Worm (Caenorhabditis elegans) whole organism, late embryonic: Measurements from ENCODE around the gene lin-54.

ENCODE experiments used
- C08G9.2 ChIP-seq: sonication (generic microtip); optimal IDR thresholded peaks from 2 replicates; lab custom pipeline; 2016; ENCODE audit warnings: mild to moderate bottlenecking, missing genetic modification characterization, moderate library complexity, missing compliant biosample characterization
- K02D7.2 ChIP-seq: sonication (generic microtip); optimal IDR thresholded peaks from 2 replicates; lab custom pipeline; 2017; ENCODE audit warnings: mild to moderate bottlenecking, missing genetic modification characterization, missing compliant biosample characterization
- K09A11.1 ChIP-seq: sonication (generic microtip); optimal IDR thresholded peaks from 2 replicates; lab custom pipeline; 2017; ENCODE audit warnings: antibody characterized with exemption, mild to moderate bottlenecking, missing genetic modification characterization, missing compliant biosample characterization; ENCODE audit not compliant: insufficient read depth
- T23F11.4 ChIP-seq: fragments of 200-800 bp; sonication (Bioruptor generic); optimal IDR thresholded peaks from 2 replicates; lab custom pipeline; 2018; ENCODE audit warnings: mild to moderate bottlenecking, missing genetic modification characterization, missing compliant biosample characterization
- ceh-18 ChIP-seq: sonication (generic microtip); optimal IDR thresholded peaks from 2 replicates; lab custom pipeline; 2016; ENCODE audit warnings: missing genetic modification characterization, missing compliant biosample characterization
- ceh-19 ChIP-seq: fragments of 200-800 bp; sonication (Bioruptor generic); optimal IDR thresholded peaks from 2 replicates; lab custom pipeline; 2018; ENCODE audit warnings: mild to moderate bottlenecking, missing genetic modification characterization, missing compliant biosample characterization
- ceh-2 ChIP-seq: sonication (generic microtip); optimal IDR thresholded peaks from 2 replicates; lab custom pipeline; 2016; ENCODE audit warnings: missing genotype, missing genetic modification characterization, missing compliant biosample characterization
- ceh-24 ChIP-seq: sonication (generic microtip); optimal IDR thresholded peaks from 2 replicates; lab custom pipeline; 2016; ENCODE audit warnings: mild to moderate bottlenecking, missing genetic modification characterization, missing compliant biosample characterization
- ceh-30 ChIP-seq: fragments of 150-350 bp; optimal IDR thresholded peaks from 2 replicates; lab custom pipeline; 2014; ENCODE audit warnings: missing biosample characterization, missing genetic modification characterization
- ceh-34 ChIP-seq: sonication (generic microtip); optimal IDR thresholded peaks from 2 replicates; lab custom pipeline; 2016; ENCODE audit warnings: mild to moderate bottlenecking, missing genetic modification characterization, missing compliant biosample characterization
- ceh-45 ChIP-seq: fragments of 200-800 bp; sonication (Bioruptor generic); IDR thresholded peaks from 2 replicates; pipeline ENCODE4 v1.3.6; 2022; ENCODE audit warnings: missing genetic modification reagents, missing genetic modification characterization, missing compliant biosample characterization
- ceh-48 ChIP-seq: sonication (generic microtip); optimal IDR thresholded peaks from 2 replicates; lab custom pipeline; 2016; ENCODE audit warnings: missing genetic modification characterization, inconsistent platforms, missing compliant biosample characterization
- ceh-6 ChIP-seq: fragments of 200-800 bp; sonication (Bioruptor generic); optimal IDR thresholded peaks from 2 replicates; lab custom pipeline; 2018; ENCODE audit warnings: mild to moderate bottlenecking, missing genetic modification characterization, missing compliant biosample characterization
- ceh-9 ChIP-seq: sonication (generic microtip); optimal IDR thresholded peaks from 2 replicates; lab custom pipeline; 2016; ENCODE audit warnings: mild to moderate bottlenecking, missing genetic modification characterization, inconsistent platforms, missing compliant biosample characterization
- dve-1 ChIP-seq: sonication (generic microtip); optimal IDR thresholded peaks from 2 replicates; lab custom pipeline; 2017; ENCODE audit warnings: antibody characterized with exemption, mild to moderate bottlenecking, missing genetic modification characterization, missing compliant biosample characterization
- ets-4 ChIP-seq: sonication (generic microtip); optimal IDR thresholded peaks from 2 replicates; lab custom pipeline; 2016; ENCODE audit warnings: missing genetic modification characterization, missing compliant biosample characterization
- eyg-1 ChIP-seq: sonication (generic microtip); optimal IDR thresholded peaks from 2 replicates; lab custom pipeline; 2016; ENCODE audit warnings: missing genotype, missing genetic modification characterization, missing compliant biosample characterization
- fax-1 ChIP-seq: sonication (generic microtip); optimal IDR thresholded peaks from 2 replicates; lab custom pipeline; 2016; ENCODE audit warnings: missing genotype, missing genetic modification characterization, missing compliant biosample characterization
- gmeb-2 ChIP-seq: sonication (generic microtip); optimal IDR thresholded peaks from 2 replicates; lab custom pipeline; 2016; ENCODE audit warnings: missing genetic modification characterization, inconsistent platforms, missing compliant biosample characterization
- hlh-13 ChIP-seq: fragments of 200-800 bp; sonication (Bioruptor generic); optimal IDR thresholded peaks from 2 replicates; lab custom pipeline; 2018; ENCODE audit warnings: mild to moderate bottlenecking, missing genetic modification characterization, missing compliant biosample characterization
- hlh-15 ChIP-seq: sonication (generic microtip); optimal IDR thresholded peaks from 2 replicates; lab custom pipeline; 2016; ENCODE audit warnings: missing genetic modification characterization, missing compliant biosample characterization
- hlh-30 ChIP-seq: sonication (generic microtip); optimal IDR thresholded peaks from 2 replicates; lab custom pipeline; 2017; ENCODE audit warnings: antibody characterized with exemption, missing genetic modification characterization, missing compliant biosample characterization; ENCODE audit not compliant: insufficient read depth
- hlh-6 ChIP-seq: sonication (generic microtip); optimal IDR thresholded peaks from 2 replicates; lab custom pipeline; 2016; ENCODE audit warnings: missing genotype, missing genetic modification characterization, missing compliant biosample characterization
- lin-11 ChIP-seq: fragments of 200-800 bp; sonication (Bioruptor generic); optimal IDR thresholded peaks from 2 replicates; lab custom pipeline; 2018; ENCODE audit warnings: mild to moderate bottlenecking, missing genetic modification characterization, missing compliant biosample characterization
- nfya-1 ChIP-seq: sonication (generic microtip); optimal IDR thresholded peaks from 2 replicates; lab custom pipeline; 2017; ENCODE audit warnings: missing genetic modification characterization, mild to moderate bottlenecking, missing compliant biosample characterization, antibody characterized with exemption, moderate library complexity
- nhr-11 ChIP-seq: fragments of 150-350 bp; optimal IDR thresholded peaks from 2 replicates; lab custom pipeline; 2014; ENCODE audit warnings: missing biosample characterization, missing genetic modification characterization
- nhr-232 ChIP-seq: sonication (generic microtip); optimal IDR thresholded peaks from 2 replicates; lab custom pipeline; 2016; ENCODE audit warnings: missing genetic modification characterization, missing compliant biosample characterization
- npax-4 ChIP-seq: sonication (generic microtip); optimal IDR thresholded peaks from 2 replicates; lab custom pipeline; 2016; ENCODE audit warnings: missing genetic modification characterization, missing compliant biosample characterization
- odd-2 ChIP-seq: sonication (generic microtip); optimal IDR thresholded peaks from 2 replicates; lab custom pipeline; 2017; ENCODE audit warnings: antibody characterized with exemption, mild to moderate bottlenecking, missing genetic modification characterization, missing compliant biosample characterization
- pag-3 ChIP-seq: sonication (generic microtip); optimal IDR thresholded peaks from 2 replicates; lab custom pipeline; 2016; ENCODE audit warnings: missing compliant biosample characterization, missing genetic modification characterization, borderline replicate concordance
- pax-1 ChIP-seq: fragments of 150-350 bp; optimal IDR thresholded peaks from 2 replicates; lab custom pipeline; 2014; ENCODE audit warnings: missing biosample characterization, missing genetic modification characterization
- pqm-1 ChIP-seq: sonication (generic microtip); optimal IDR thresholded peaks from 2 replicates; lab custom pipeline; 2016; ENCODE audit warnings: missing genetic modification characterization, missing compliant biosample characterization
- pros-1 ChIP-seq: fragments of 150-350 bp; optimal IDR thresholded peaks from 2 replicates; lab custom pipeline; 2014; ENCODE audit warnings: missing biosample characterization, missing genetic modification reagents, missing genetic modification characterization
- ref-2 ChIP-seq: sonication (generic microtip); optimal IDR thresholded peaks from 2 replicates; lab custom pipeline; 2016; ENCODE audit warnings: missing genetic modification characterization, missing compliant biosample characterization
- sdc-2 ChIP-seq: sonication (generic microtip); optimal IDR thresholded peaks from 2 replicates; lab custom pipeline; 2016; ENCODE audit warnings: missing genotype, missing genetic modification characterization, missing compliant biosample characterization
- sox-4 ChIP-seq: sonication (generic microtip); optimal IDR thresholded peaks from 2 replicates; lab custom pipeline; 2017; ENCODE audit warnings: mild to moderate bottlenecking, missing genetic modification characterization, inconsistent platforms, missing compliant biosample characterization
- syd-9 ChIP-seq: sonication (generic microtip); optimal IDR thresholded peaks from 2 replicates; lab custom pipeline; 2016; ENCODE audit warnings: mild to moderate bottlenecking, missing genetic modification characterization, moderate library complexity, missing compliant biosample characterization
- tbx-2 ChIP-seq: sonication (generic microtip); optimal IDR thresholded peaks from 2 replicates; lab custom pipeline; 2016; ENCODE audit warnings: missing genetic modification characterization, missing compliant biosample characterization
- unc-3 ChIP-seq, 2 experiments: fragments of 200-800 bp in 1 of 2; sonication (Bioruptor generic) in 1 of 2; sonication (generic microtip) in 1 of 2; conservative IDR thresholded peaks in 1 of 2; optimal IDR thresholded peaks in 1 of 2; 2 replicates each; pipeline versions ENCODE4 v1.3.6 to Lab custom; 2016 to 2022; ENCODE audit warnings: missing compliant biosample characterization in 2 of 2, missing genetic modification characterization in 2 of 2, missing genetic modification reagents in 1 of 2
- unc-42 ChIP-seq: sonication (generic microtip); optimal IDR thresholded peaks from 2 replicates; lab custom pipeline; 2016; ENCODE audit warnings: missing genotype, missing genetic modification characterization, missing compliant biosample characterization
- unc-86 ChIP-seq: sonication (generic microtip); optimal IDR thresholded peaks from 2 replicates; lab custom pipeline; 2016; ENCODE audit warnings: missing genetic modification characterization, missing compliant biosample characterization
- zip-5 ChIP-seq: sonication (generic microtip); optimal IDR thresholded peaks from 2 replicates; lab custom pipeline; 2016; ENCODE audit warnings: missing genetic modification characterization, missing compliant biosample characterization

The lin-54 gene

ce11 chrIV:13240078-13240841, 584 bp upstream of the lin-54 start, which contains the start of gene rpl-12 (continued):
- TF ChIP-seq eyg-1 (tag; lab: Kevin White, UChicago) (peak; percentile 4), pax-1 (tag; lab: Kevin White, UChicago) (peak; percentile 75), lin-11 (tag; lab: Kevin White, UChicago) (peak; percentile 11), ceh-34 (tag; lab: Kevin White, UChicago) (peak; percentile 98), ceh-30 (no peak), zip-5 (tag; lab: Kevin White, UChicago) (no peak), gmeb-2 (tag; lab: Kevin White, UChicago) (peak; percentile 9), T23F11.4 (GFP tag; lab: Kevin White, UChicago) (peak; percentile 26), ref-2 (peak; percentile 93), ceh-24 (tag; lab: Kevin White, UChicago) (no peak), pros-1 (tag; lab: Kevin White, UChicago) (peak; percentile 73), unc-42 (peak; percentile 100), ceh-18 (tag; lab: Kevin White, UChicago) (peak; percentile 94), K02D7.2 (no peak), syd-9 (tag; lab: Kevin White, UChicago) (peak; percentile 23), nfya-1 (tag; lab: Kevin White, UChicago) (peak; percentile 92), tbx-2 (peak; percentile 94), ceh-9 (tag; lab: Kevin White, UChicago) (no peak), sdc-2 (peak; percentile 3), nhr-11 (no peak), hlh-13 (GFP tag; lab: Kevin White, UChicago) (peak; percentile 8), hlh-30 (peak; percentile 66), dve-1 (tag; lab: Kevin White, UChicago) (peak; percentile 83), unc-86 (tag; lab: Kevin White, UChicago) (peak; percentile 82), K09A11.1 (peak; percentile 44), npax-4 (no peak), hlh-15 (tag; lab: Kevin White, UChicago) (no peak), nhr-232 (tag; lab: Kevin White, UChicago) (no peak)

- no peak for TF ChIP-seq ceh-48 (tag; lab: Kevin White, UChicago)
- TF ChIP-seq ceh-19 (GFP tag; lab: Kevin White, UChicago) = no peak
- TF ChIP-seq ceh-2 (tag; lab: Kevin White, UChicago) = no peak
- no peak for TF ChIP-seq hlh-6 (tag; lab: Kevin White, UChicago)
- no peak for TF ChIP-seq ceh-6 (GFP tag; lab: Kevin White, UChicago)
- no peak for TF ChIP-seq hlh-30
- no peak for TF ChIP-seq C08G9.2 (tag; lab: Kevin White, UChicago)
- TF ChIP-seq unc-3 (GFP tag; conservative IDR thresholded peaks at IDR 0.05; lab: Robert Waterston, UW) = no peak
- TF ChIP-seq unc-3 (tag; optimal IDR thresholded peaks at IDR 0.05; lab: Kevin White, UChicago) = no peak
- no peak for TF ChIP-seq ceh-45 (GFP tag; lab: Robert Waterston, UW)
- TF ChIP-seq odd-2 (tag; lab: Kevin White, UChicago) = no peak
- no peak for TF ChIP-seq ref-2
- TF ChIP-seq unc-42 = no peak
- no peak for TF ChIP-seq pqm-1 (tag; lab: Kevin White, UChicago)
- no peak for TF ChIP-seq pag-3 (tag; lab: Kevin White, UChicago)
- TF ChIP-seq pros-1 (tag; lab: Kevin White, UChicago) = no peak
- no peak for TF ChIP-seq fax-1 (tag; lab: Kevin White, UChicago)
- TF ChIP-seq sox-4 (tag; lab: Kevin White, UChicago) = no peak
- TF ChIP-seq ets-4 (tag; lab: Kevin White, UChicago) = no peak
- TF ChIP-seq K09A11.1 = no peak
These were observed 496 bp downstream of the lin-54 start for ce11 chrIV:13241340-13241739.
